Worm (Caenorhabditis elegans) whole organism, L3 larva: Measurements from ENCODE around the gene mev-1.

Source experiments
- ceh-16 ChIP-seq: sonication (generic microtip); optimal IDR thresholded peaks from 2 replicates; lab custom pipeline; 2017; ENCODE audit warnings: missing biosample characterization, missing genetic modification characterization
- daf-12 ChIP-seq: fragments of 150-350 bp; optimal IDR thresholded peaks from 2 replicates; lab custom pipeline; 2014; ENCODE audit warnings: missing biosample characterization, missing genetic modification reagents, missing genetic modification characterization
- fkh-10 ChIP-seq: sonication (generic microtip); optimal IDR thresholded peaks from 2 replicates; lab custom pipeline; 2017; ENCODE audit warnings: missing biosample characterization, missing genetic modification reagents, missing genetic modification characterization
- jun-1 ChIP-seq: fragments of 150-350 bp; optimal IDR thresholded peaks from 2 replicates; lab custom pipeline; 2014; ENCODE audit warnings: missing biosample characterization, missing genetic modification reagents, missing genetic modification characterization
- lin-15B ChIP-seq: fragments of 150-350 bp; optimal IDR thresholded peaks from 2 replicates; lab custom pipeline; 2014; ENCODE audit warnings: missing biosample characterization, missing genetic modification characterization
- lin-39 ChIP-seq: fragments of 150-350 bp; optimal IDR thresholded peaks from 2 replicates; lab custom pipeline; 2018; ENCODE audit warnings: missing biosample characterization, missing genetic modification reagents, missing genetic modification characterization
- nhr-11 ChIP-seq: fragments of 150-350 bp; optimal IDR thresholded peaks from 2 replicates; lab custom pipeline; 2014; ENCODE audit warnings: missing biosample characterization, missing genetic modification characterization
- nhr-237 ChIP-seq: fragments of 150-350 bp; optimal IDR thresholded peaks from 2 replicates; lab custom pipeline; 2014; ENCODE audit warnings: missing biosample characterization, missing genetic modification characterization
- nhr-43 ChIP-seq: sonication (generic microtip); optimal IDR thresholded peaks from 2 replicates; lab custom pipeline; 2016; ENCODE audit warnings: mild to moderate bottlenecking, missing genetic modification characterization, missing compliant biosample characterization; ENCODE audit not compliant: poor library complexity, severe bottlenecking
- nhr-76 ChIP-seq: fragments of 150-350 bp; sonication (generic microtip); optimal IDR thresholded peaks from 5 replicates; lab custom pipeline; 2014; ENCODE audit warnings: missing biosample characterization, missing genetic modification characterization
- skn-1 ChIP-seq: fragments of 150-350 bp; optimal IDR thresholded peaks from 2 replicates; lab custom pipeline; 2014; ENCODE audit warnings: missing biosample characterization, missing genetic modification characterization
- snpc-4 ChIP-seq: fragments of 150-350 bp; optimal IDR thresholded peaks from 2 replicates; lab custom pipeline; 2014; ENCODE audit warnings: missing biosample characterization, missing genetic modification characterization
- tbx-2 ChIP-seq: sonication (generic microtip); optimal IDR thresholded peaks from 2 replicates; lab custom pipeline; 2016; ENCODE audit warnings: mild to moderate bottlenecking, missing genetic modification characterization, missing compliant biosample characterization
- ztf-4 ChIP-seq: fragments of 150-350 bp; optimal IDR thresholded peaks from 2 replicates; lab custom pipeline; 2014; ENCODE audit warnings: missing biosample characterization, missing genetic modification characterization

mev-1 gene

ce11 chrIII:10381473-10381872 lies 47.4 kb downstream of the mev-1 start, which contains the start of gene C38H2.2:
Gene C38H2.2, plus strand, starts transcription at chrIII:10381773.
- TF ChIP-seq snpc-4 (tag; lab: Kevin White, UChicago) = no peak
- TF ChIP-seq fkh-10 (GFP tag; lab: Kevin White, UChicago) = no peak
- no peak for TF ChIP-seq ztf-4 (tag; lab: Kevin White, UChicago)
- no peak for TF ChIP-seq skn-1 (tag; lab: Kevin White, UChicago)
- TF ChIP-seq daf-12 = no peak
- no peak for TF ChIP-seq tbx-2 (tag; lab: Kevin White, UChicago)
- no peak for TF ChIP-seq lin-15B (tag; lab: Kevin White, UChicago)
- no peak for TF ChIP-seq ceh-16
- TF ChIP-seq nhr-237 (tag; lab: Kevin White, UChicago) = no peak
- no peak for TF ChIP-seq jun-1
- TF ChIP-seq lin-39 (tag; lab: Kevin White, UChicago) = no peak

- TF ChIP-seq lin-15B (tag; lab: Kevin White, UChicago) = no peak
- no peak for TF ChIP-seq nhr-76 (tag; lab: Kevin White, UChicago)
- TF ChIP-seq nhr-43 (tag; lab: Kevin White, UChicago) = no peak
- TF ChIP-seq nhr-11 (tag; lab: Kevin White, UChicago) = no peak
Measured at ce11 chrIII:10383804-10384203, 49.7 kb downstream of the mev-1 start.
